Fruit fly (Drosophila melanogaster) whole organism, embryonic: ENCODE results near the gene lin-52.

Source experiments
- Aef1 ChIP-seq: fragments of 200-800 bp; sonication (Bioruptor generic); IDR thresholded peaks from 3 replicates; pipeline ENCODE4 v1.3.6; 2022; ENCODE audit warnings: missing biosample characterization, missing genetic modification characterization
- CG10565 ChIP-seq: fragments of 200-800 bp; sonication (Bioruptor generic); optimal IDR thresholded peaks from 3 replicates; lab custom pipeline; 2016; ENCODE audit warnings: missing biosample characterization, mild to moderate bottlenecking, missing genetic modification characterization
- CG11247 ChIP-seq: fragments of 200-800 bp; sonication (Bioruptor generic); IDR thresholded peaks from 2 replicates; pipeline ENCODE4 v1.3.6; 2022; ENCODE audit warnings: missing biosample characterization, missing genetic modification characterization
- CG12071 ChIP-seq: fragments of 200-800 bp; sonication (Bioruptor generic); optimal IDR thresholded peaks from 3 replicates; lab custom pipeline; 2018; ENCODE audit warnings: missing biosample characterization, mild to moderate bottlenecking, missing genetic modification characterization
- CG12219 ChIP-seq: fragments of 200-800 bp; sonication (Bioruptor generic); optimal IDR thresholded peaks from 3 replicates; lab custom pipeline; 2018; ENCODE audit warnings: missing biosample characterization, mild to moderate bottlenecking, missing genetic modification characterization
- CG12299 ChIP-seq: fragments of 200-800 bp; sonication (Bioruptor generic); optimal IDR thresholded peaks from 2 replicates; lab custom pipeline; 2018; ENCODE audit warnings: missing biosample characterization, mild to moderate bottlenecking, missing genetic modification characterization
- CG14050 ChIP-seq: fragments of 200-800 bp; sonication (Bioruptor generic); IDR thresholded peaks from 3 replicates; pipeline ENCODE4 v1.3.6; 2022; ENCODE audit warnings: missing biosample characterization, missing genetic modification characterization
- CG2129 ChIP-seq: fragments of 200-800 bp; sonication (Bioruptor generic); IDR thresholded peaks from 2 replicates; pipeline ENCODE4 v1.3.6; 2022; ENCODE audit warnings: missing biosample characterization, missing genetic modification characterization; ENCODE audit not compliant: partially characterized antibody
- CG2678 ChIP-seq: fragments of 200-800 bp; sonication (Bioruptor generic); optimal IDR thresholded peaks from 3 replicates; lab custom pipeline; 2019; ENCODE audit warnings: missing biosample characterization, mild to moderate bottlenecking, missing genetic modification characterization, moderate library complexity
- CG30403 ChIP-seq: fragments of 200-800 bp; sonication (Bioruptor generic); optimal IDR thresholded peaks from 3 replicates; lab custom pipeline; 2016; ENCODE audit warnings: missing biosample characterization, missing genetic modification characterization
- CG3065 ChIP-seq: fragments of 200-800 bp; sonication (Bioruptor generic); optimal IDR thresholded peaks from 2 replicates; lab custom pipeline; 2016; ENCODE audit warnings: missing biosample characterization, missing genetic modification characterization
- CG31388 ChIP-seq: fragments of 200-800 bp; sonication (Bioruptor generic); optimal IDR thresholded peaks from 2 replicates; lab custom pipeline; 2016; ENCODE audit warnings: missing biosample characterization, missing genetic modification characterization
- CG3281 ChIP-seq: fragments of 200-800 bp; sonication (Bioruptor generic); optimal IDR thresholded peaks from 3 replicates; lab custom pipeline; 2017; ENCODE audit warnings: missing biosample characterization, mild to moderate bottlenecking, missing genetic modification characterization
- CG42726 ChIP-seq: fragments of 200-800 bp; sonication (Bioruptor generic); IDR thresholded peaks from 2 replicates; pipeline ENCODE4 v1.3.6; 2022; ENCODE audit warnings: missing biosample characterization, missing genetic modification characterization; ENCODE audit not compliant: partially characterized antibody
- CG4328 ChIP-seq: fragments of 200-800 bp; sonication (Bioruptor generic); optimal IDR thresholded peaks from 3 replicates; lab custom pipeline; 2017; ENCODE audit warnings: missing biosample characterization, missing genetic modification reagents, missing genetic modification characterization
- CG4617 ChIP-seq: fragments of 200-800 bp; sonication (Bioruptor generic); optimal IDR thresholded peaks from 3 replicates; lab custom pipeline; 2016; ENCODE audit warnings: missing biosample characterization, missing genetic modification characterization, borderline replicate concordance
- CG5245 ChIP-seq: fragments of 200-800 bp; sonication (Bioruptor generic); optimal IDR thresholded peaks from 3 replicates; lab custom pipeline; 2016; ENCODE audit warnings: missing biosample characterization, missing genetic modification characterization
- CG6175 ChIP-seq: fragments of 200-800 bp; sonication (Bioruptor generic); IDR thresholded peaks from 3 replicates; pipeline ENCODE4 v1.3.6; 2022; ENCODE audit warnings: missing biosample characterization, missing genetic modification characterization
- CG6854 ChIP-seq: fragments of 200-800 bp; sonication (Bioruptor generic); optimal IDR thresholded peaks from 3 replicates; lab custom pipeline; 2017; ENCODE audit warnings: missing biosample characterization, mild to moderate bottlenecking, missing genetic modification characterization
- CG7271 ChIP-seq: fragments of 200-800 bp; sonication (Bioruptor generic); optimal IDR thresholded peaks from 2 replicates; lab custom pipeline; 2018; ENCODE audit warnings: missing biosample characterization, mild to moderate bottlenecking, missing genetic modification characterization, moderate library complexity
- CG9727 ChIP-seq: fragments of 200-800 bp; sonication (Bioruptor generic); optimal IDR thresholded peaks from 3 replicates; lab custom pipeline; 2017; ENCODE audit warnings: missing biosample characterization, mild to moderate bottlenecking, missing genetic modification characterization
- CHES-1-like ChIP-seq: fragments of 200-800 bp; sonication (Bioruptor generic); optimal IDR thresholded peaks from 2 replicates; lab custom pipeline; 2016; ENCODE audit warnings: missing biosample characterization, missing genetic modification characterization
- CTCF ChIP-seq: fragments of 200-800 bp; sonication (Bioruptor generic); optimal IDR thresholded peaks from 2 replicates; lab custom pipeline; 2017; ENCODE audit warnings: missing biosample characterization, mild to moderate bottlenecking, missing genetic modification characterization, moderate library complexity
- Dll ChIP-seq: fragments of 200-800 bp; sonication (Bioruptor generic); IDR thresholded peaks from 4 replicates; pipeline ENCODE4 v1.3.6; 2022; ENCODE audit warnings: missing biosample characterization, missing genetic modification characterization; ENCODE audit not compliant: partially characterized antibody
- Elba2 ChIP-seq: fragments of 200-800 bp; sonication (Bioruptor generic); optimal IDR thresholded peaks from 3 replicates; lab custom pipeline; 2016; ENCODE audit warnings: missing biosample characterization, missing genetic modification characterization
- HmgD ChIP-seq: fragments of 200-800 bp; sonication (Bioruptor generic); optimal IDR thresholded peaks from 3 replicates; lab custom pipeline; 2016; ENCODE audit warnings: missing biosample characterization, missing genetic modification characterization
- Lhr ChIP-seq: fragments of 200-800 bp; sonication (Bioruptor generic); optimal IDR thresholded peaks from 3 replicates; lab custom pipeline; 2017; ENCODE audit warnings: mild to moderate bottlenecking, missing biosample characterization, missing genetic modification reagents, missing genetic modification characterization
- Pdp1 ChIP-seq, 2 experiments: fragments of 200-800 bp; sonication (Bioruptor generic); optimal IDR thresholded peaks; 3 replicates each; lab custom pipeline; 2016; ENCODE audit warnings: missing biosample characterization in 2 of 2, missing genetic modification characterization in 2 of 2, mild to moderate bottlenecking in 1 of 2, moderate library complexity in 1 of 2
- Ravus ChIP-seq: fragments of 200-800 bp; sonication (Bioruptor generic); IDR thresholded peaks from 2 replicates; pipeline ENCODE4 v1.3.6; 2022; ENCODE audit warnings: missing biosample characterization, missing genetic modification characterization
- Sin3A ChIP-seq: fragments of >200 bp; optimal IDR thresholded peaks from 2 replicates; lab custom pipeline; 2018
- Sox100B ChIP-seq: fragments of 200-800 bp; sonication (Bioruptor generic); optimal IDR thresholded peaks from 3 replicates; lab custom pipeline; 2018; ENCODE audit warnings: missing biosample characterization, mild to moderate bottlenecking, missing genetic modification characterization
- Xbp1 ChIP-seq: fragments of 200-800 bp; sonication (Bioruptor generic); optimal IDR thresholded peaks from 3 replicates; lab custom pipeline; 2016; ENCODE audit warnings: missing biosample characterization, mild to moderate bottlenecking, missing genetic modification characterization
- Xrp1 ChIP-seq: fragments of 200-800 bp; sonication (Bioruptor generic); IDR thresholded peaks from 2 replicates; pipeline ENCODE4 v1.3.6; 2022; ENCODE audit warnings: missing biosample characterization, missing genetic modification characterization
- abd-A ChIP-seq: fragments of 200-800 bp; sonication (Bioruptor generic); optimal IDR thresholded peaks from 3 replicates; lab custom pipeline; 2019; ENCODE audit warnings: missing biosample characterization, mild to moderate bottlenecking, missing genetic modification characterization, moderate library complexity
- caup ChIP-seq: fragments of 200-800 bp; sonication (Bioruptor generic); optimal IDR thresholded peaks from 3 replicates; lab custom pipeline; 2017; ENCODE audit warnings: missing biosample characterization, mild to moderate bottlenecking, missing genetic modification characterization, moderate library complexity; ENCODE audit not compliant: severe bottlenecking
- dm ChIP-seq: fragments of 200-800 bp; sonication (Bioruptor generic); optimal IDR thresholded peaks from 3 replicates; lab custom pipeline; 2016; ENCODE audit warnings: missing biosample characterization, missing genetic modification characterization
- eve ChIP-seq, 2 experiments: fragments of >200 bp; optimal IDR thresholded peaks; 2 replicates each; lab custom pipeline; 2017; ENCODE audit warnings: missing biosample characterization in 2 of 2, missing genetic modification characterization in 2 of 2
- fd96Cb ChIP-seq: fragments of 200-800 bp; sonication (Bioruptor generic); optimal IDR thresholded peaks from 2 replicates; lab custom pipeline; 2018; ENCODE audit warnings: missing biosample characterization, mild to moderate bottlenecking, missing genetic modification characterization, moderate library complexity
- fu2 ChIP-seq: fragments of 200-800 bp; sonication (Bioruptor generic); optimal IDR thresholded peaks from 2 replicates; lab custom pipeline; 2016; ENCODE audit warnings: missing biosample characterization, missing genetic modification characterization
- grn ChIP-seq: fragments of 200-800 bp; sonication (Bioruptor generic); optimal IDR thresholded peaks from 3 replicates; lab custom pipeline; 2017; ENCODE audit warnings: missing biosample characterization, missing genetic modification characterization
- her ChIP-seq: fragments of 200-800 bp; sonication (Bioruptor generic); optimal IDR thresholded peaks from 2 replicates; lab custom pipeline; 2016; ENCODE audit warnings: missing biosample characterization, missing genetic modification characterization
- lmd ChIP-seq: fragments of 200-800 bp; sonication (Bioruptor generic); IDR thresholded peaks from 2 replicates; pipeline ENCODE4 v1.3.6; 2022; ENCODE audit warnings: missing biosample characterization, missing genetic modification characterization
- lov ChIP-seq, 2 experiments: fragments of 200-800 bp in 1 of 2; fragments of >200 bp in 1 of 2; sonication (Bioruptor generic) in 1 of 2; IDR thresholded peaks in 1 of 2; optimal IDR thresholded peaks in 1 of 2; 2 replicates in 1 of 2; 3 replicates in 1 of 2; pipeline versions ENCODE4 v1.3.6 to Lab custom; 2017 to 2022; ENCODE audit warnings: missing biosample characterization in 1 of 2, missing genetic modification characterization in 1 of 2
- otp ChIP-seq: fragments of 200-800 bp; sonication (Bioruptor generic); IDR thresholded peaks from 3 replicates; pipeline ENCODE4, ENCODE4 v1.3.6; 2022; ENCODE audit warnings: missing biosample characterization, missing genetic modification characterization
- phol ChIP-seq: fragments of 200-800 bp; sonication (Bioruptor generic); optimal IDR thresholded peaks from 3 replicates; lab custom pipeline; 2018; ENCODE audit warnings: missing biosample characterization, mild to moderate bottlenecking, missing genetic modification characterization, moderate library complexity
- so ChIP-seq: fragments of 200-800 bp; sonication (Bioruptor generic); IDR thresholded peaks from 3 replicates; pipeline ENCODE4 v1.3.6; 2022; ENCODE audit warnings: missing biosample characterization, missing genetic modification characterization
- tna ChIP-seq: fragments of 200-800 bp; sonication (Bioruptor generic); IDR thresholded peaks from 2 replicates; pipeline ENCODE4 v1.3.6; 2022; ENCODE audit warnings: missing biosample characterization, missing genetic modification characterization; ENCODE audit not compliant: partially characterized antibody
- usp ChIP-seq: fragments of >200 bp; optimal IDR thresholded peaks from 2 replicates; lab custom pipeline; 2017; ENCODE audit warnings: missing biosample characterization, missing genetic modification characterization
- wdn ChIP-seq: fragments of 200-800 bp; sonication (Bioruptor generic); IDR thresholded peaks from 2 replicates; pipeline ENCODE4 v1.3.6; 2022; ENCODE audit warnings: missing biosample characterization, missing genetic modification characterization

The lin-52 gene

DNA sequence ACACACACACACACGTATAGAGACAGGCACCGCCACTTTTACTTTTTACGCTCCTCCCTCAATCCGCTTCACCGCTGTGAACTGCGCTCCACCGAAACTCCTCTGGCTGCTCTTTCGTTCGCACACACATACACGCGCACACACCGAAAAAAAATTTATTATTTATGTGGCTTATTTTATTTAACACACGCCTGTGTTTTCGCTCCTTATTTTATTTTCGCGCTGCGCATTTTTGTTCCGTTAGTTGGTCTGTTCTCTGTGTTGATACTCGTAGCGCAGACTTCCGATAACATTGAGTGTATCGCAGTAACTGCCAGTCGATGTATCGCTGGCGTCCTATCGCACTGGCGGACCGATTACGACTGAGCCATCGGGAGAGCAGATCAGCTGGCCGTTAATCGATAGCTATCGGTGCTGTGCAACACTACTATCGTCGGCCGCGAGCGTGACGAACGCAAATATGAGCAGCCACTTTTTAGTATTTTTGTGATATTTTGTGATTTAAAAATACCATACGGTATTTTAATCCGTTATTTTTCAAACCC, 17.0 kb downstream of the lin-52 start, which contains the start of gene Snx27 (continued):
- TF ChIP-seq lov (optimal IDR thresholded peaks at IDR 0.05; lab: Kevin White, UChicago) (no peak), lov (GFP tag; IDR thresholded peaks at IDR 0.05; lab: Robert Waterston, UW) (no peak), HmgD (GFP tag; lab: Kevin White, UChicago) (peak; percentile 81), dm (peak; percentile 37), lmd (peak; percentile 35; the same call in 1 of the 2 replicates), grn (no peak), CG12071 (no peak)

DNA sequence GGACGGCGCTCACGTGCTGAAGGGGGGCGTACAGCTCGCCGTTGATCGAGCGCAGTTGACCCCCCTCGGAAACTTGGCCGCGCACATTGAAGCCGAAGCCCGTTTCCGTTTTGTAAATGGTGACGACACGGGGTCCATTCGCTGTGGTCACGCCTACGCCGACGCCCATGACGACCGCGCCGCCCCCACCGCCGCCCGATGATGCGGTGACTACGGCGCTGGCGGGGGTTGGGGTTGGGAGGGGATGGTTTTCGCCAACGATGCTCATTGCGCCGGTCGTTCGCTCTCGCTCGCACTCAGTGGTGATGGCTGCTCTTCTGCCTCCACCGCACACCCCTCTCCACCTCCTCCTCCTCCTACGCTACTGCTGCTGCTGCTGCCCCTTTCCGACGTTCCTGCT, 17.6 kb downstream of the lin-52 start:
- peak; percentile 41; the same call in 1 of the 3 replicates for TF ChIP-seq CG6175
- TF ChIP-seq CG12299 (tag; lab: Kevin White, UChicago) = no peak
- TF ChIP-seq CG7271 = no peak
- no peak for TF ChIP-seq Dll (GFP tag; lab: Robert Waterston, UW)
- no peak for TF ChIP-seq Ravus
- TF ChIP-seq her (GFP tag; lab: Kevin White, UChicago) = no peak
- no peak for TF ChIP-seq CG9727
- TF ChIP-seq Sin3A (lab: Kevin White, UChicago) = no peak
- no peak for TF ChIP-seq CG2678 (tag; lab: Kevin White, UChicago)
- no peak for TF ChIP-seq fu2 (GFP tag; lab: Kevin White, UChicago)
- peak; percentile 8 for TF ChIP-seq abd-A (tag; lab: Kevin White, UChicago)
- TF ChIP-seq CG3065 (GFP tag; lab: Kevin White, UChicago) = peak; percentile 30
- peak; percentile 51; the same call in 1 of the 2 replicates for TF ChIP-seq Xrp1 (GFP tag; lab: Robert Waterston, UW)
- no peak for TF ChIP-seq CTCF (GFP tag; lab: Kevin White, UChicago)
- TF ChIP-seq fd96Cb = no peak
- peak; percentile 36; the same call in 1 of the 3 replicates for TF ChIP-seq Aef1 (GFP tag; lab: Robert Waterston, UW)
- 0 out of 2 replicates have a peak, but pooled peaks have one; percentile 38 for TF ChIP-seq CG11247 (GFP tag; lab: Robert Waterston, UW)
- no peak for TF ChIP-seq CG12219 (GFP tag; lab: Kevin White, UChicago)
- no peak for TF ChIP-seq usp (GFP tag; lab: Kevin White, UChicago)
- TF ChIP-seq CG3281 (GFP tag; lab: Kevin White, UChicago) = no peak
- no peak for TF ChIP-seq CG5245
- TF ChIP-seq otp (GFP tag; lab: Robert Waterston, UW) = 0 out of 3 replicates have a peak, but pooled peaks have one; percentile 16
- peak; percentile 20 for TF ChIP-seq caup (GFP tag; lab: Kevin White, UChicago)
- TF ChIP-seq Sox100B (GFP tag; lab: Kevin White, UChicago) = no peak
- TF ChIP-seq phol (tag; lab: Kevin White, UChicago) = no peak
- TF ChIP-seq Elba2 = no peak
- no peak for TF ChIP-seq HmgD (GFP tag; lab: Kevin White, UChicago)
- 0 out of 3 replicates have a peak, but pooled peaks have one; percentile 16 for TF ChIP-seq CG14050 (GFP tag; lab: Robert Waterston, UW)
- TF ChIP-seq CG2129 = no peak
- no peak for TF ChIP-seq CG6854 (GFP tag; lab: Kevin White, UChicago)
- TF ChIP-seq CG31388 = no peak
- TF ChIP-seq CHES-1-like (GFP tag; lab: Kevin White, UChicago) = no peak
- no peak for TF ChIP-seq tna (GFP tag; lab: Robert Waterston, UW)
- no peak for TF ChIP-seq eve (GFP tag; optimal IDR thresholded peaks at IDR 0.05; lab: Kevin White, UChicago)
- TF ChIP-seq CG4617 (GFP tag; lab: Kevin White, UChicago) = no peak
- no peak for TF ChIP-seq wdn (GFP tag; lab: Robert Waterston, UW)
- TF ChIP-seq so (GFP tag; lab: Robert Waterston, UW) = 0 out of 3 replicates have a peak, but pooled peaks have one; percentile 50
- no peak for TF ChIP-seq CG4328 (GFP tag; lab: Kevin White, UChicago)
- no peak for TF ChIP-seq Lhr (GFP tag; lab: Kevin White, UChicago)
- TF ChIP-seq Pdp1 (GFP tag; optimal IDR thresholded peaks at IDR 0.05; lab: Kevin White, UChicago) = no peak
- TF ChIP-seq CG30403 (GFP tag; lab: Kevin White, UChicago) = no peak
- TF ChIP-seq Xbp1 (GFP tag; lab: Kevin White, UChicago) = peak; percentile 6
- TF ChIP-seq CG10565 (GFP tag; lab: Kevin White, UChicago) = no peak
- no peak for TF ChIP-seq CG42726
